Fruit fly (Drosophila melanogaster) whole organism, embryonic: Measurements from ENCODE around the gene CG1951.

Source experiments
- Blimp-1 ChIP-seq: fragments of 200-800 bp; sonication (Bioruptor generic); optimal IDR thresholded peaks from 3 replicates; lab custom pipeline; 2018; ENCODE audit warnings: missing biosample characterization, missing genetic modification characterization, mild to moderate bottlenecking, moderate library complexity, missing genetic modification reagents
- CG10431 ChIP-seq: fragments of 200-800 bp; sonication (Bioruptor generic); optimal IDR thresholded peaks from 3 replicates; lab custom pipeline; 2018; ENCODE audit warnings: missing biosample characterization, mild to moderate bottlenecking, missing genetic modification characterization
- CG10462 ChIP-seq: fragments of 200-800 bp; sonication (Bioruptor generic); optimal IDR thresholded peaks from 2 replicates; lab custom pipeline; 2016; ENCODE audit warnings: missing biosample characterization, missing genetic modification characterization
- CG13296 ChIP-seq: fragments of 200-800 bp; sonication (Bioruptor generic); optimal IDR thresholded peaks from 3 replicates; lab custom pipeline; 2018; ENCODE audit warnings: missing biosample characterization, mild to moderate bottlenecking, missing genetic modification characterization
- CG15011 ChIP-seq: fragments of 200-800 bp; sonication (Bioruptor generic); optimal IDR thresholded peaks from 3 replicates; lab custom pipeline; 2018; ENCODE audit warnings: missing biosample characterization, mild to moderate bottlenecking, missing genetic modification characterization
- CG17359 ChIP-seq: fragments of 200-800 bp; sonication (Bioruptor generic); optimal IDR thresholded peaks from 3 replicates; lab custom pipeline; 2018; ENCODE audit warnings: missing biosample characterization, mild to moderate bottlenecking, missing genetic modification characterization, moderate library complexity
- CG17385 ChIP-seq: fragments of 200-800 bp; sonication (Bioruptor generic); optimal IDR thresholded peaks from 3 replicates; lab custom pipeline; 2018; ENCODE audit warnings: missing biosample characterization, mild to moderate bottlenecking, missing genetic modification characterization
- CG17568 ChIP-seq: fragments of 200-800 bp; sonication (Bioruptor generic); optimal IDR thresholded peaks from 2 replicates; lab custom pipeline; 2018; ENCODE audit warnings: missing biosample characterization, mild to moderate bottlenecking, missing genetic modification characterization, moderate library complexity
- CG1832 ChIP-seq: fragments of 200-800 bp; sonication (Bioruptor generic); optimal IDR thresholded peaks from 2 replicates; lab custom pipeline; 2017; ENCODE audit warnings: missing biosample characterization, mild to moderate bottlenecking, missing genetic modification characterization, inconsistent platforms
- CG31365 ChIP-seq: fragments of 200-800 bp; sonication (Bioruptor generic); optimal IDR thresholded peaks from 2 replicates; lab custom pipeline; 2018; ENCODE audit warnings: missing biosample characterization, mild to moderate bottlenecking, missing genetic modification characterization
- CG6791 ChIP-seq: fragments of 200-800 bp; sonication (Bioruptor generic); IDR thresholded peaks from 3 replicates; pipeline ENCODE4 v1.3.6; 2022; ENCODE audit warnings: missing biosample characterization, missing genetic modification characterization; ENCODE audit not compliant: partially characterized antibody
- CG8478 ChIP-seq: fragments of >200 bp; optimal IDR thresholded peaks from 2 replicates; lab custom pipeline; 2018
- CG8924 ChIP-seq: fragments of 200-800 bp; optimal IDR thresholded peaks from 3 replicates; lab custom pipeline; 2019; ENCODE audit warnings: missing biosample characterization, mild to moderate bottlenecking, missing genetic modification characterization, moderate library complexity
- D ChIP-seq, 2 experiments: fragments of 200-800 bp in 1 of 2; fragments of >200 bp in 1 of 2; sonication (Bioruptor generic) in 1 of 2; optimal IDR thresholded peaks; 2 replicates in 1 of 2; 3 replicates in 1 of 2; lab custom pipeline; 2017; ENCODE audit warnings: mild to moderate bottlenecking in 1 of 2, missing biosample characterization in 1 of 2, missing genetic modification characterization in 1 of 2, missing genetic modification reagents in 1 of 2
- Dip3 ChIP-seq: fragments of 200-800 bp; sonication (Bioruptor generic); optimal IDR thresholded peaks from 3 replicates; lab custom pipeline; 2016; ENCODE audit warnings: missing biosample characterization, missing genetic modification characterization
- Eip74EF ChIP-seq, 2 experiments: fragments of 200-800 bp in 1 of 2; fragments of >200 bp in 1 of 2; sonication (Bioruptor generic) in 1 of 2; optimal IDR thresholded peaks; 2 replicates each; lab custom pipeline; 2017 to 2019; ENCODE audit warnings: missing biosample characterization in 2 of 2, missing genetic modification characterization in 2 of 2, mild to moderate bottlenecking in 1 of 2, moderate library complexity in 1 of 2
- HHEX ChIP-seq: fragments of 200-800 bp; sonication (Bioruptor generic); optimal IDR thresholded peaks from 3 replicates; lab custom pipeline; 2017; ENCODE audit warnings: missing biosample characterization, mild to moderate bottlenecking, missing genetic modification characterization, missing genetic modification reagents
- Hand ChIP-seq: fragments of 200-800 bp; sonication (Bioruptor generic); optimal IDR thresholded peaks from 2 replicates; lab custom pipeline; 2017; ENCODE audit warnings: mild to moderate bottlenecking, missing biosample characterization, missing genetic modification reagents, missing genetic modification characterization
- HmgD ChIP-seq: fragments of 200-800 bp; sonication (Bioruptor generic); optimal IDR thresholded peaks from 3 replicates; lab custom pipeline; 2016; ENCODE audit warnings: missing biosample characterization, missing genetic modification characterization
- Hmr ChIP-seq: fragments of 200-800 bp; sonication (Bioruptor generic); optimal IDR thresholded peaks from 3 replicates; lab custom pipeline; 2017; ENCODE audit warnings: mild to moderate bottlenecking, missing biosample characterization, missing genetic modification reagents, missing genetic modification characterization
- Jarid2 ChIP-seq: fragments of 200-800 bp; sonication (Bioruptor generic); optimal IDR thresholded peaks from 3 replicates; lab custom pipeline; 2017; ENCODE audit warnings: mild to moderate bottlenecking, missing biosample characterization, missing genetic modification reagents, missing genetic modification characterization
- Lhr ChIP-seq: fragments of 200-800 bp; sonication (Bioruptor generic); optimal IDR thresholded peaks from 3 replicates; lab custom pipeline; 2017; ENCODE audit warnings: mild to moderate bottlenecking, missing biosample characterization, missing genetic modification reagents, missing genetic modification characterization
- MTF-1 ChIP-seq: fragments of 200-800 bp; sonication (Bioruptor generic); optimal IDR thresholded peaks from 2 replicates; lab custom pipeline; 2018; ENCODE audit warnings: missing biosample characterization, mild to moderate bottlenecking, missing genetic modification characterization, borderline replicate concordance
- Med ChIP-seq: fragments of 200-800 bp; sonication (Bioruptor generic); peaks from one replicate; lab custom pipeline; 2016; ENCODE audit warnings: missing biosample characterization, missing genetic modification characterization, mild to moderate bottlenecking, inconsistent platforms, moderate library complexity
- Meics ChIP-seq: fragments of 200-800 bp; sonication (Bioruptor generic); optimal IDR thresholded peaks from 2 replicates; lab custom pipeline; 2017; ENCODE audit warnings: missing biosample characterization, mild to moderate bottlenecking, missing genetic modification characterization
- Trl ChIP-seq, 3 experiments: fragments of >200 bp in 2 of 3; fragments of 200-800 bp in 1 of 3; sonication (Bioruptor generic) in 1 of 3; optimal IDR thresholded peaks; 2 replicates in 1 of 3; 3 replicates in 2 of 3; lab custom pipeline; 2016 to 2017; ENCODE audit warnings: missing biosample characterization in 1 of 3, missing genetic modification characterization in 1 of 3
- Xbp1 ChIP-seq: fragments of 200-800 bp; sonication (Bioruptor generic); optimal IDR thresholded peaks from 3 replicates; lab custom pipeline; 2016; ENCODE audit warnings: missing biosample characterization, mild to moderate bottlenecking, missing genetic modification characterization
- bigmax ChIP-seq: fragments of 200-800 bp; sonication (Bioruptor generic); optimal IDR thresholded peaks from 2 replicates; lab custom pipeline; 2018; ENCODE audit warnings: missing biosample characterization, mild to moderate bottlenecking, missing genetic modification characterization
- cg ChIP-seq: fragments of 200-800 bp; sonication (Bioruptor generic); optimal IDR thresholded peaks from 3 replicates; lab custom pipeline; 2019; ENCODE audit warnings: missing biosample characterization, mild to moderate bottlenecking, missing genetic modification characterization, moderate library complexity
- disco-r ChIP-seq: fragments of 200-800 bp; sonication (Bioruptor generic); optimal IDR thresholded peaks from 2 replicates; lab custom pipeline; 2016; ENCODE audit warnings: missing biosample characterization, missing genetic modification characterization
- dm ChIP-seq: fragments of 200-800 bp; sonication (Bioruptor generic); optimal IDR thresholded peaks from 3 replicates; lab custom pipeline; 2016; ENCODE audit warnings: missing biosample characterization, missing genetic modification characterization
- eyg ChIP-seq: fragments of 200-800 bp; sonication (Bioruptor generic); optimal IDR thresholded peaks from 3 replicates; lab custom pipeline; 2016; ENCODE audit warnings: missing biosample characterization, missing genetic modification characterization
- gro ChIP-seq: fragments of 200-800 bp; sonication (Bioruptor generic); optimal IDR thresholded peaks from 2 replicates; lab custom pipeline; 2016; ENCODE audit warnings: missing biosample characterization, missing genetic modification characterization
- kah ChIP-seq: fragments of 200-800 bp; sonication (Bioruptor generic); optimal IDR thresholded peaks from 2 replicates; lab custom pipeline; 2018; ENCODE audit warnings: missing biosample characterization, mild to moderate bottlenecking, missing genetic modification characterization
- nerfin-1 ChIP-seq: fragments of 200-800 bp; sonication (Bioruptor generic); optimal IDR thresholded peaks from 3 replicates; lab custom pipeline; 2019; ENCODE audit warnings: missing biosample characterization, mild to moderate bottlenecking, missing genetic modification characterization, moderate library complexity
- org-1 ChIP-seq: fragments of 200-800 bp; sonication (Bioruptor generic); optimal IDR thresholded peaks from 2 replicates; lab custom pipeline; 2017; ENCODE audit warnings: missing biosample characterization, missing genetic modification characterization
- sna ChIP-seq: fragments of 200-800 bp; sonication (Bioruptor generic); IDR thresholded peaks from 2 replicates; pipeline ENCODE4 v1.3.6; 2022; ENCODE audit warnings: missing biosample characterization, missing genetic modification characterization; ENCODE audit not compliant: partially characterized antibody
- sqz ChIP-seq: fragments of 200-800 bp; sonication (Bioruptor generic); optimal IDR thresholded peaks from 3 replicates; lab custom pipeline; 2018; ENCODE audit warnings: missing biosample characterization, mild to moderate bottlenecking, missing genetic modification characterization
- tll ChIP-seq, 2 experiments: fragments of 200-800 bp in 1 of 2; fragments of >200 bp in 1 of 2; sonication (Bioruptor generic) in 1 of 2; optimal IDR thresholded peaks; 2 replicates each; lab custom pipeline; 2017 to 2019; ENCODE audit warnings: missing biosample characterization in 2 of 2, missing genetic modification characterization in 2 of 2, mild to moderate bottlenecking in 1 of 2, moderate library complexity in 1 of 2

Gene CG1951

DNA sequence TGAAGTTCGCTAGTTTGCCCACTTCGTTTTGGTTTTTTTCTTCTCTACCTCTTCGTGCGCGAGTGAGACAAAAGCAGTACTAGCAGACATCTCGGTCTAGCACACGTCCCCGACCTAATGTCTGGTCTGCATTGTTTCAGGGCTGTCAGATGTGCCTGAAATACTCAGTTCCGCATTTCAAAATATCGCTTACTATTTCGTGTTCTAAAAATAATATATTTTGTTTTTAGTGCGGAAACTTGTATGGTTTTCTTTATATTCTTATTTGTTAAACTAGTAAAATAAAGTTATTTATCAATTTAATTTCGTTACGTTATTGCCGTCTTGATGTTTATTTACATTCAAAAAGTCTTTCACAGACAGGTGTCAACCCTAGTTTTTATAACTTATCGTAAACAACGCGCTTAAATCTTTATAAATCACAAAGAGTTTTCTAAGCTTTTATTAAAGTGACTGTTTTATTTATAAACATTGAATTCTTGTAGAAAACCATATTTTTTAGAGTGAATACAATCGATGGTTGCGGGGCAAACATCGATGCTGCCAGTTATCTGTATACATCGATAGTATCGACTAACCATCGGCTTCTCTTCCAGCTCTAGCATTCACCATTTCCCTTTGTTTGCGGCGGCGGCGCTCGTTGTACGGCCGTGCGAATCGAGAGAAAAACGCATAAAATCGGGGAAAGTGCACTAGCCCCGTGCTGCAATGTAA lies 36.3 kb downstream of the CG1951 start (continued):
- TF ChIP-seq CG8924 (tag; lab: Kevin White, UChicago) (peak; percentile 83), kah (GFP tag; lab: Kevin White, UChicago) (peak; percentile 25), eyg (peak; percentile 31), disco-r (peak; percentile 24), Hmr (GFP tag; lab: Kevin White, UChicago) (peak; percentile 75), sna (GFP tag; lab: Robert Waterston, UW) (no peak), HmgD (peak; percentile 54), Eip74EF (GFP tag; optimal IDR thresholded peaks at IDR 0.05; lab: Kevin White, UChicago) (peak in 1 of 2 experiments; percentile 69), HHEX (GFP tag; lab: Kevin White, UChicago) (peak; percentile 57), CG10462 (GFP tag; lab: Kevin White, UChicago) (peak; percentile 15), Lhr (GFP tag; lab: Kevin White, UChicago) (peak; percentile 8), Meics (GFP tag; lab: Kevin White, UChicago) (peak; percentile 77), dm (GFP tag; lab: Kevin White, UChicago) (peak; percentile 14), CG10431 (GFP tag; lab: Kevin White, UChicago) (peak; percentile 68), Hand (GFP tag; lab: Kevin White, UChicago) (peak; percentile 51), CG13296 (GFP tag; lab: Kevin White, UChicago) (peak; percentile 63), CG6791 (GFP tag; lab: Robert Waterston, UW) (no peak), CG15011 (GFP tag; lab: Kevin White, UChicago) (peak; percentile 63)

DNA sequence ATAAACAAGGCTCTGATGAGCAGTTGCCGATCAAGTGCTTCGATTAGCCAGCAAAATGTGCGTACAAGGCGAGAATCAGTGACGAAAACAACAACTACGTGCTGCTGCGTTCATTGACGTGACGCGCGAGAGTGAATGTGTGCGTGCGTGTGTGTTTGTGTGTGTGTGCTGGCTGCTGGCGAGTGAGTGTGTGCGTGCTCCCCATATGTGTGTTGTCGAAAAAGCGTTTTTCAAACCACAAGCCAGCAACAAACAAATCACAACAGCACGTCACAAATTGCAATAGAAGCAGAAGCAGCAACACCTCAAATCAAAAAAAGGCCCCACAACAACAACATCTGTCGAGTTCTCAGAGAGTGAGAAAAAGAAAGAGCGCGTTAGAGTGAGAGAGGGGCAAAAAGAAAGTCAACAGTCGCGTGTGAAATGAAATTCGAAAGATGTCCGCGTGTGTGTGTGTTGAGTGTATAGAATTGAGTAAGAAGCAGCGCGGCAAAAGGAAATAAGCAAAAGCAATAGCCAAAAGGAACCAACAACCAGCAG lies 37.0 kb downstream of the CG1951 start:
- TF ChIP-seq CG8478 (peak; percentile 91), sqz (GFP tag; lab: Kevin White, UChicago) (peak; percentile 10), MTF-1 (GFP tag; lab: Kevin White, UChicago) (no peak), tll (GFP tag; optimal IDR thresholded peaks at IDR 0.05; lab: Kevin White, UChicago) (peak in 1 of 2 experiments; percentile 32), CG17385 (GFP tag; lab: Kevin White, UChicago) (peak; percentile 19), Dip3 (GFP tag; lab: Kevin White, UChicago) (no peak), HmgD (no peak), Xbp1 (GFP tag; lab: Kevin White, UChicago) (no peak), CG17568 (GFP tag; lab: Kevin White, UChicago) (no peak), CG17359 (tag; lab: Kevin White, UChicago) (no peak), Med (GFP tag; lab: Kevin White, UChicago) (peak; percentile 33), Trl (optimal IDR thresholded peaks at IDR 0.05; lab: Kevin White, UChicago) (peak in 1 of 2 experiments; percentile 62), Trl (GFP tag; optimal IDR thresholded peaks at IDR 0.05; lab: Kevin White, UChicago) (no peak), Jarid2 (GFP tag; lab: Kevin White, UChicago) (peak; percentile 75), cg (GFP tag; lab: Kevin White, UChicago) (peak; percentile 97), CG1832 (GFP tag; lab: Kevin White, UChicago) (peak; percentile 17), nerfin-1 (tag; lab: Kevin White, UChicago) (no peak), D (optimal IDR thresholded peaks at IDR 0.05; lab: Kevin White, UChicago) (peak; percentile 97), D (GFP tag; optimal IDR thresholded peaks at IDR 0.05; lab: Kevin White, UChicago) (no peak), bigmax (GFP tag; lab: Kevin White, UChicago) (peak; percentile 45), CG31365 (tag; lab: Kevin White, UChicago) (no peak), org-1 (GFP tag; lab: Kevin White, UChicago) (no peak), gro (GFP tag; lab: Kevin White, UChicago) (peak; percentile 29), Blimp-1 (GFP tag; lab: Kevin White, UChicago) (peak; percentile 4)
